Worm (Caenorhabditis elegans) whole organism, L4 larva: Measurements from ENCODE around the gene Y54F10AM.8.
A peak's percentile ranks its signal among the peaks of the same experiment; 100 is the strongest.

Source experiments
- T26A8.4 ChIP-seq: fragments of 200-800 bp; sonication (Bioruptor generic); IDR thresholded peaks from 2 replicates; pipeline ENCODE4 v1.3.6; 2022; ENCODE audit warnings: missing genetic modification characterization, missing compliant biosample characterization
- ceh-82 ChIP-seq: sonication (generic microtip); optimal IDR thresholded peaks from 2 replicates; lab custom pipeline; 2017; ENCODE audit warnings: missing biosample characterization, missing genetic modification characterization
- fos-1 ChIP-seq: fragments of 150-350 bp; optimal IDR thresholded peaks from 2 replicates; lab custom pipeline; 2014; ENCODE audit warnings: missing biosample characterization, missing genetic modification characterization
- lin-1 ChIP-seq: fragments of 200-800 bp; sonication (Bioruptor generic); IDR thresholded peaks from 2 replicates; pipeline ENCODE4 v1.3.6; 2022; ENCODE audit warnings: missing genetic modification reagents, missing genetic modification characterization, missing compliant biosample characterization
- lin-13 ChIP-seq: fragments of 150-350 bp; optimal IDR thresholded peaks from 2 replicates; lab custom pipeline; 2014; ENCODE audit warnings: missing biosample characterization, missing genetic modification reagents, missing genetic modification characterization
- lin-15B ChIP-seq: fragments of 150-350 bp; sonication (generic microtip); optimal IDR thresholded peaks from 3 replicates; lab custom pipeline; 2014; ENCODE audit warnings: missing biosample characterization, missing genetic modification characterization
- nhr-237 ChIP-seq: sonication (generic microtip); optimal IDR thresholded peaks from 2 replicates; lab custom pipeline; 2017; ENCODE audit warnings: missing biosample characterization, missing genetic modification characterization
- pqm-1 ChIP-seq: sonication (generic microtip); optimal IDR thresholded peaks from 2 replicates; lab custom pipeline; 2017; ENCODE audit warnings: missing biosample characterization, missing genetic modification characterization
- spr-1 ChIP-seq: sonication (generic microtip); optimal IDR thresholded peaks from 2 replicates; lab custom pipeline; 2016; ENCODE audit warnings: mild to moderate bottlenecking, missing genetic modification characterization, missing compliant biosample characterization

DNA sequence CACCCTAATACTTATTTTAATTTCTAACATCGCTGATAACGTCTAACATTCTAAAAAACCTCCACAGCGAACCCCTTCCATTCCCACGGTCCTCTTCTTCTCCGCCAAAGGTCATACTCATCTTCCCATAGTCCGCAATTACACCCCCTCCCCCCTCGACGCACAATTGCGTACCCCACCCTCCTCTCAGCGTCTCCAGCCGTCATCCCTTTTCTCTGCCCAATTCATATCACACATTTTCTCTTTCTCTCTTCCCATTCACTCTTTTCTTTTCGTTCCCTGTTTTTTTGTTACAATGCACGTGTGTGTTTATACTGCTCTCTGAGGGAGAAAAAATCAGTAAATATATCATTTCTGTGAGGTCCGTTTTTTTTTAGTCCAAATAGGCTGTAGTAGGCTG is 35.9 kb downstream of the Y54F10AM.8 start:
- no peak for TF ChIP-seq nhr-237
- TF ChIP-seq fos-1 (tag; lab: Kevin White, UChicago), result no peak
- TF ChIP-seq ceh-82 (tag; lab: Kevin White, UChicago), result no peak
- TF ChIP-seq lin-15B (tag; lab: Kevin White, UChicago), result no peak
- no peak for TF ChIP-seq pqm-1 (tag; lab: Kevin White, UChicago)
- TF ChIP-seq spr-1 (tag; lab: Kevin White, UChicago), result no peak
- peak; percentile 54 for TF ChIP-seq lin-13 (GFP tag; lab: Kevin White, UChicago)
- 0 out of 2 replicates have a peak, but pooled peaks have one; percentile 32 for TF ChIP-seq T26A8.4 (GFP tag; lab: Robert Waterston, UW)
- no peak for TF ChIP-seq lin-1 (GFP tag; lab: Robert Waterston, UW)
